Worm (Caenorhabditis elegans): ENCODE results near the gene nas-31.
A peak's percentile ranks its signal among the peaks of the same experiment; 100 is the strongest.

nas-31 gene

DNA sequence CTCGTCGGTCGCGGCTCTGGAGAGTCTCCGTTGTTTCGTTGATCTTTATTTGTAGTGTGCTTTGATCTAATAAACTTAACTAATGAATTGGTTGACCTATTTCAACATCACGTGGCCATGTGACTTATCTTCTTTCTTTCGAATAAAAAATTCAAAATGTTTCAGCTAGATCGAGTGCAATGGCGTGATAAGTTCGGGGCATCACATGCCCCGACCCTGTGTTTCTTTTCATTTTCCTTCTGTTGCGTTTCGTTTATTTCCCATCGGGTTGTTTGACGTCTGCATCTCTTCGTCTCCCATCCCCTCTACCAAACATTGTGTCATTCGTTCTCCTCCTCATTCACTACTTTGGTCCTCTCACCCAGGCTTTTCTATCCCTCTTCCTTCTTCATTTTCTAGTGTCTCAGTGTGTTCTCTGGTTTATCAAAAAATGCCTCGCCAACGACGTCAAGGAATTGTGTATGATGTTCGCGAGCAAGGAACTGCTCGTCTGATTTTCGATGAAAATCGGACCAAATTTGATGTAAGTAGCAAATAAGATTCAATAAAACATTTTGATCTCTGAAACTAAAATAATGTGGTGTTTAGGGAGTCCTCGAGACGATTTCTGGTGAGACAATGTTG is 30.1 kb upstream of the nas-31 start, which contains the start of gene F17C11.4 (continued):
- TF ChIP-seq nfyb-1 (GFP tag; IDR thresholded peaks at IDR 0.05) = no peak
- TF ChIP-seq egl-18 (GFP tag; IDR thresholded peaks at IDR 0.05) = no peak
- TF ChIP-seq ceh-100 (GFP tag; IDR thresholded peaks at IDR 0.05) = no peak
- no peak for TF ChIP-seq T07F8.4 (tag; optimal IDR thresholded peaks at IDR 0.05)
- no peak for TF ChIP-seq F23B12.7 (tag; optimal IDR thresholded peaks at IDR 0.05; ENCODE audit: insufficient read depth)
- TF ChIP-seq B0019.2 (GFP tag; conservative IDR thresholded peaks at IDR 0.05) = no peak
- TF ChIP-seq hrde-1 (tag; optimal IDR thresholded peaks at IDR 0.05; ENCODE audit: borderline replicate concordance) = no peak
- TF ChIP-seq ceh-58 (GFP tag; IDR thresholded peaks at IDR 0.05) = no peak
- TF ChIP-seq lin-40 (tag; optimal IDR thresholded peaks at IDR 0.05) = peak; percentile 67
- TF ChIP-seq ceh-27 (GFP tag; optimal IDR thresholded peaks at IDR 0.05) = no peak
- TF ChIP-seq ztf-25 (GFP tag; IDR thresholded peaks at IDR 0.05) = no peak
- TF ChIP-seq K11D2.4 (GFP tag; IDR thresholded peaks at IDR 0.05) = peak; percentile 69; the same call in 1 of the 2 replicates
- TF ChIP-seq nhr-179 (tag; optimal IDR thresholded peaks at IDR 0.05) = no peak
- TF ChIP-seq B0261.1 (tag; optimal IDR thresholded peaks at IDR 0.05) = no peak
- no peak for TF ChIP-seq ccch-3 (GFP tag; optimal IDR thresholded peaks at IDR 0.05)
- TF ChIP-seq F49E8.2 (tag; optimal IDR thresholded peaks at IDR 0.05; ENCODE audit: insufficient read depth) = no peak
- no peak for TF ChIP-seq mes-4 (tag; optimal IDR thresholded peaks at IDR 0.05)
- no peak for TF ChIP-seq snpc-3.4 (tag; optimal IDR thresholded peaks at IDR 0.05)
- TF ChIP-seq F10E7.11 (tag; optimal IDR thresholded peaks at IDR 0.05) = no peak
- TF ChIP-seq ztf-6 (GFP tag; IDR thresholded peaks at IDR 0.05) = no peak
- TF ChIP-seq F55B11.4 (tag; optimal IDR thresholded peaks at IDR 0.05; ENCODE audit: borderline replicate concordance, insufficient read depth) = no peak
- no peak for TF ChIP-seq nfya-2 (GFP tag; IDR thresholded peaks at IDR 0.05)
- TF ChIP-seq unc-130 (GFP tag; optimal IDR thresholded peaks at IDR 0.05) = no peak
- TF ChIP-seq efl-1 (GFP tag; optimal IDR thresholded peaks at IDR 0.05) = no peak
- TF ChIP-seq atf-7 (tag; optimal IDR thresholded peaks at IDR 0.05) = peak; percentile 62
- TF ChIP-seq snpc-1.1 (tag; optimal IDR thresholded peaks at IDR 0.05; ENCODE audit: insufficient read depth) = no peak
- TF ChIP-seq F57A8.1 (GFP tag; optimal IDR thresholded peaks at IDR 0.05) = no peak
- peak; percentile 38 to 44 for TF ChIP-seq let-607 (tag; optimal IDR thresholded peaks at IDR 0.05)
- peak; percentile 41 for TF ChIP-seq unc-62 (GFP tag; optimal IDR thresholded peaks at IDR 0.05)
- no peak for TF ChIP-seq rec-8 (tag; optimal IDR thresholded peaks at IDR 0.05)
- no peak for TF ChIP-seq ztf-3 (GFP tag; optimal IDR thresholded peaks at IDR 0.05)
- TF ChIP-seq F22D6.2 (tag; optimal IDR thresholded peaks at IDR 0.05) = peak; percentile 18
- TF ChIP-seq hsf-1 (GFP tag; IDR thresholded peaks at IDR 0.05) = no peak
- TF ChIP-seq nhr-27 (tag; optimal IDR thresholded peaks at IDR 0.05) = no peak
- TF ChIP-seq zfh-2 (GFP tag; conservative IDR thresholded peaks at IDR 0.05) = peak; percentile 64
- no peak for TF ChIP-seq xnd-1 (tag; optimal IDR thresholded peaks at IDR 0.05)
- TF ChIP-seq madf-10 (tag; optimal IDR thresholded peaks at IDR 0.05) = peak; percentile 64
- TF ChIP-seq F37B4.10 (GFP tag; IDR thresholded peaks at IDR 0.05) = no peak
- 0 out of 2 replicates have a peak, but pooled peaks have one; percentile 61 for TF ChIP-seq egl-44 (GFP tag; IDR thresholded peaks at IDR 0.05)
- no peak for TF ChIP-seq T26A5.8 (tag; optimal IDR thresholded peaks at IDR 0.05)
- no peak for TF ChIP-seq dox-1 (GFP tag; IDR thresholded peaks at IDR 0.05)
- no peak for TF ChIP-seq C17E4.6 (GFP tag; IDR thresholded peaks at IDR 0.05)
- no peak for TF ChIP-seq sptf-2 (GFP tag; optimal IDR thresholded peaks at IDR 0.05)
- TF ChIP-seq somi-1 (GFP tag; optimal IDR thresholded peaks at IDR 0.05) = peak; percentile 85
- peak; percentile 85 for TF ChIP-seq nhr-80 (tag; optimal IDR thresholded peaks at IDR 0.05)
- TF ChIP-seq mxl-1 (tag; optimal IDR thresholded peaks at IDR 0.05) = no peak
- TF ChIP-seq Y67H2A.10 (GFP tag; conservative IDR thresholded peaks at IDR 0.05) = no peak

Measured in whole organism, young adult.